Fruit fly (Drosophila melanogaster): ENCODE results near the gene CG13711.

The CG13711 gene

DNA sequence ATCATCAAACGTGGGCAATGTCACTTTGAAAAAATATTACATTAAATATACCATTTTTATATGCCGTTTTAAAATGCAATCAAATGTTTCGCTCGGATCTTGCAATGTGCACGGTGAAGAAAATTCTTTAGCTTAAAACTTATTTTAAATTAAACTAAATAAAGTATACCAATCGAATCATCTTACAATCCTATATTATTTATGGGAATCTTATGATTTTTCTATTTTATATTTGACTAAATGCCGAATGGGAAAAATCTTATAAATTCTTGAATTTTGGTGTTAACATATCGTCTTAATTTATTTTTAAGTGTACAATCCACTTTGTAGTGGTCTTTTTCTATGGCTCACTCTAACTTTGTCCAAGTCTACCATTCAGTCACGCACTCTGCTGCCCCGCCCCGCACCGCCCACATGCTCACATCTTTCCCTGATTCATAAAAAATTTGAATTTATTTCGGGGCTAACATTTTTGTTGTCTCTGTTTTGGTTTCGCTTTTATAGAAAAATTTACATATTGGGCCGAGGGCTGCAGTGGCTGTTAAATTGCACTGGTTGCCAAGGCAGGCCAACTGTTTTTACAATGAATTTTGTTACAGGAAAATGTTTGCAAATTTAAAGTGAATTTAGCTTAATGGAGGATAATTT lies 37.0 kb upstream of the CG13711 start (continued):
- TF ChIP-seq CG13624 (GFP tag; optimal IDR thresholded peaks at IDR 0.05): no peak
- no peak for TF ChIP-seq CG30020 (tag; optimal IDR thresholded peaks at IDR 0.05)
- TF ChIP-seq CG9727 (GFP tag; optimal IDR thresholded peaks at IDR 0.05): no peak
- no peak for TF ChIP-seq Lpt (GFP tag; optimal IDR thresholded peaks at IDR 0.05)
- peak; percentile 51 for TF ChIP-seq Blimp-1 (GFP tag; optimal IDR thresholded peaks at IDR 0.05)
- TF ChIP-seq Ptx1 (GFP tag; IDR thresholded peaks at IDR 0.05): peak; percentile 63; the same call in 1 of the 2 replicates
- no peak for TF ChIP-seq CG8089 (GFP tag; optimal IDR thresholded peaks at IDR 0.05)
- no peak for TF ChIP-seq CG14965 (GFP tag; optimal IDR thresholded peaks at IDR 0.05; ENCODE audit: borderline replicate concordance)
- TF ChIP-seq Fer1 (GFP tag; optimal IDR thresholded peaks at IDR 0.05): peak; percentile 32
- TF ChIP-seq hkb (optimal IDR thresholded peaks at IDR 0.05): no peak
- TF ChIP-seq hkb (GFP tag; IDR thresholded peaks at IDR 0.05): peak; percentile 59; the same call in 1 of the 2 replicates
- no peak for TF ChIP-seq sima (GFP tag; optimal IDR thresholded peaks at IDR 0.05)
- peak; percentile 13 for TF ChIP-seq Hr3 (GFP tag; optimal IDR thresholded peaks at IDR 0.05)
- TF ChIP-seq sqz (GFP tag; optimal IDR thresholded peaks at IDR 0.05): peak; percentile 41
- TF ChIP-seq CG10267 (tag; optimal IDR thresholded peaks at IDR 0.05): peak; percentile 40
- peak; percentile 35 for TF ChIP-seq CG30403 (GFP tag; optimal IDR thresholded peaks at IDR 0.05)
- no peak for TF ChIP-seq CG8765 (GFP tag; IDR thresholded peaks at IDR 0.05)
- no peak for TF ChIP-seq abd-A (tag; optimal IDR thresholded peaks at IDR 0.05)
- no peak for TF ChIP-seq cwo (GFP tag; optimal IDR thresholded peaks at IDR 0.05)
- no peak for TF ChIP-seq ind (GFP tag; optimal IDR thresholded peaks at IDR 0.05)
- TF ChIP-seq lab (GFP tag; optimal IDR thresholded peaks at IDR 0.05): peak; percentile 50
- TF ChIP-seq vfl (GFP tag; optimal IDR thresholded peaks at IDR 0.05): no peak
- TF ChIP-seq z (GFP tag; IDR thresholded peaks at IDR 0.05): no peak
- no peak for TF ChIP-seq gt (GFP tag; IDR thresholded peaks at IDR 0.05)
- TF ChIP-seq TFAM (GFP tag; optimal IDR thresholded peaks at IDR 0.05): no peak
- peak; percentile 64 for TF ChIP-seq CG17359 (tag; optimal IDR thresholded peaks at IDR 0.05)
- no peak for TF ChIP-seq CG16863 (GFP tag; optimal IDR thresholded peaks at IDR 0.05)
- TF ChIP-seq vvl (GFP tag; IDR thresholded peaks at IDR 0.05): peak; percentile 64
- peak; percentile 47; the same call in 1 of the 2 replicates for TF ChIP-seq HLH3B (GFP tag; IDR thresholded peaks at IDR 0.05)
- TF ChIP-seq Drgx (GFP tag; IDR thresholded peaks at IDR 0.05): peak; percentile 36
- TF ChIP-seq B-H1 (GFP tag; IDR thresholded peaks at IDR 0.05): no peak
- TF ChIP-seq CG10209 (GFP tag; optimal IDR thresholded peaks at IDR 0.05): peak; percentile 23
- TF ChIP-seq ci (GFP tag; IDR thresholded peaks at IDR 0.05): peak; percentile 52; the same call in 1 of the 3 replicates
- no peak for TF ChIP-seq emc (GFP tag; optimal IDR thresholded peaks at IDR 0.05)
- no peak for TF ChIP-seq caup (GFP tag; optimal IDR thresholded peaks at IDR 0.05; ENCODE audit: severe bottlenecking)
- no peak for TF ChIP-seq CG9609 (GFP tag; optimal IDR thresholded peaks at IDR 0.05)
- no peak for TF ChIP-seq B-H2 (GFP tag; optimal IDR thresholded peaks at IDR 0.05)
- peak; percentile 25 for TF ChIP-seq ATbp (GFP tag; optimal IDR thresholded peaks at IDR 0.05)
- TF ChIP-seq bigmax (GFP tag; optimal IDR thresholded peaks at IDR 0.05): no peak
- TF ChIP-seq CG10462 (GFP tag; optimal IDR thresholded peaks at IDR 0.05): no peak
- peak; percentile 80 for TF ChIP-seq CG11504 (tag; optimal IDR thresholded peaks at IDR 0.05)
- peak; percentile 44 for TF ChIP-seq Asciz (GFP tag; optimal IDR thresholded peaks at IDR 0.05)
- TF ChIP-seq CG31441 (GFP tag; IDR thresholded peaks at IDR 0.05): peak; percentile 70
- TF ChIP-seq Lhr (GFP tag; optimal IDR thresholded peaks at IDR 0.05): no peak
- no peak for TF ChIP-seq NC2α (GFP tag; optimal IDR thresholded peaks at IDR 0.05)
- TF ChIP-seq CG3065 (GFP tag; optimal IDR thresholded peaks at IDR 0.05): no peak
- TF ChIP-seq crp (GFP tag; optimal IDR thresholded peaks at IDR 0.05): no peak
- no peak for TF ChIP-seq CG31224 (GFP tag; IDR thresholded peaks at IDR 0.05)
- TF ChIP-seq fd96Cb (tag; optimal IDR thresholded peaks at IDR 0.05): peak; percentile 61
- TF ChIP-seq phol (tag; optimal IDR thresholded peaks at IDR 0.05): peak; percentile 71
